Worm (Caenorhabditis elegans) whole organism, L1 larva: ENCODE data around the gene cest-9.1.

Experiments used
- F16B12.6 ChIP-seq: fragments of 150-350 bp; optimal IDR thresholded peaks from 2 replicates; lab custom pipeline; 2014; ENCODE audit warnings: missing biosample characterization, missing genetic modification characterization
- Y116A8C.19 ChIP-seq: sonication (generic microtip); optimal IDR thresholded peaks from 2 replicates; lab custom pipeline; 2016; ENCODE audit warnings: missing compliant biosample characterization, missing genetic modification characterization, borderline replicate concordance
- ama-1 ChIP-seq: fragments of 150-350 bp; optimal IDR thresholded peaks from 2 replicates; lab custom pipeline; 2014
- blmp-1 ChIP-seq: fragments of 150-350 bp; optimal IDR thresholded peaks from 2 replicates; lab custom pipeline; 2014; ENCODE audit warnings: missing biosample characterization, missing genetic modification characterization
- ceh-82 ChIP-seq, 3 experiments: fragments of 150-350 bp in 1 of 3; sonication (generic microtip) in 2 of 3; optimal IDR thresholded peaks; 2 replicates each; lab custom pipeline; 2014 to 2017; ENCODE audit warnings: missing biosample characterization in 3 of 3, missing genetic modification characterization in 3 of 3
- ces-1 ChIP-seq: fragments of 150-350 bp; optimal IDR thresholded peaks from 2 replicates; lab custom pipeline; 2014; ENCODE audit warnings: missing biosample characterization, missing genetic modification reagents, missing genetic modification characterization
- dpl-1 ChIP-seq, 3 experiments: fragments of 150-350 bp in 2 of 3; sonication (generic microtip) in 1 of 3; optimal IDR thresholded peaks; 2 replicates each; lab custom pipeline; 2014 to 2017; ENCODE audit warnings: missing biosample characterization in 3 of 3, missing genetic modification characterization in 3 of 3, missing genetic modification reagents in 3 of 3
- efl-1 ChIP-seq, 4 experiments: fragments of 150-350 bp; optimal IDR thresholded peaks in 3 of 4; peaks in 1 of 4; 1 replicate in 1 of 4; 2 replicates in 3 of 4; lab custom pipeline; 2014; ENCODE audit warnings: missing biosample characterization in 2 of 4, missing genetic modification characterization in 2 of 4, missing genetic modification reagents in 2 of 4
- egl-27 ChIP-seq, 2 experiments: fragments of 150-350 bp in 1 of 2; sonication (generic microtip); optimal IDR thresholded peaks; 3 replicates each; lab custom pipeline; 2017 to 2018; ENCODE audit warnings: missing biosample characterization in 2 of 2, missing genetic modification characterization in 2 of 2, missing genetic modification reagents in 2 of 2
- elt-2 ChIP-seq: sonication (generic microtip); optimal IDR thresholded peaks from 2 replicates; lab custom pipeline; 2016; ENCODE audit warnings: missing genetic modification characterization, mild to moderate bottlenecking, inconsistent platforms, missing compliant biosample characterization, missing genetic modification reagents
- elt-3 ChIP-seq, 6 experiments: fragments of 150-350 bp in 1 of 6; sonication (generic microtip); optimal IDR thresholded peaks; 2 replicates each; lab custom pipeline; 2017 to 2018; ENCODE audit warnings: missing biosample characterization in 6 of 6, missing genetic modification characterization in 6 of 6, inconsistent platforms in 1 of 6
- fkh-4 ChIP-seq: sonication (generic microtip); optimal IDR thresholded peaks from 2 replicates; lab custom pipeline; 2016; ENCODE audit warnings: missing compliant biosample characterization, missing genetic modification characterization, borderline replicate concordance
- fos-1 ChIP-seq: fragments of 150-350 bp; optimal IDR thresholded peaks from 2 replicates; lab custom pipeline; 2014; ENCODE audit warnings: missing biosample characterization, missing genetic modification characterization
- hlh-4 ChIP-seq: sonication (generic microtip); optimal IDR thresholded peaks from 2 replicates; lab custom pipeline; 2016; ENCODE audit warnings: mild to moderate bottlenecking, missing genetic modification characterization, missing compliant biosample characterization
- irx-1 ChIP-seq: sonication (generic microtip); optimal IDR thresholded peaks from 2 replicates; lab custom pipeline; 2016; ENCODE audit warnings: missing genetic modification characterization, missing compliant biosample characterization
- jun-1 ChIP-seq: fragments of 150-350 bp; optimal IDR thresholded peaks from 2 replicates; lab custom pipeline; 2014; ENCODE audit warnings: missing biosample characterization, missing genetic modification reagents, missing genetic modification characterization
- lin-13 ChIP-seq: fragments of 150-350 bp; optimal IDR thresholded peaks from 2 replicates; lab custom pipeline; 2014; ENCODE audit warnings: missing biosample characterization, missing genetic modification reagents, missing genetic modification characterization
- lin-14 ChIP-seq: fragments of 200-800 bp; sonication (Bioruptor generic); optimal IDR thresholded peaks from 2 replicates; lab custom pipeline; 2018; ENCODE audit warnings: mild to moderate bottlenecking, missing genetic modification characterization, moderate library complexity, missing compliant biosample characterization
- lin-15B ChIP-seq: fragments of 150-350 bp; sonication (generic microtip); optimal IDR thresholded peaks from 3 replicates; lab custom pipeline; 2014; ENCODE audit warnings: missing biosample characterization, missing genetic modification characterization
- lin-35 ChIP-seq, 2 experiments: fragments of 150-350 bp; optimal IDR thresholded peaks; 2 replicates each; lab custom pipeline; 2014; ENCODE audit warnings: missing biosample characterization in 2 of 2, missing genetic modification characterization in 2 of 2, missing genetic modification reagents in 2 of 2
- lin-39 ChIP-seq: fragments of 150-350 bp; optimal IDR thresholded peaks from 2 replicates; lab custom pipeline; 2014; ENCODE audit warnings: missing biosample characterization, missing genetic modification reagents, missing genetic modification characterization
- lsy-2 ChIP-seq, 2 experiments: fragments of 150-350 bp; optimal IDR thresholded peaks; 2 replicates each; lab custom pipeline; 2014; ENCODE audit warnings: missing biosample characterization in 2 of 2, missing genetic modification characterization in 2 of 2
- mdl-1 ChIP-seq, 2 experiments: fragments of 150-350 bp; optimal IDR thresholded peaks; 2 replicates each; lab custom pipeline; 2014 to 2017; ENCODE audit warnings: missing biosample characterization in 2 of 2, missing genetic modification characterization in 2 of 2, inconsistent platforms in 1 of 2
- mef-2 ChIP-seq: fragments of 150-350 bp; optimal IDR thresholded peaks from 2 replicates; lab custom pipeline; 2014; ENCODE audit warnings: missing biosample characterization, missing genetic modification characterization
- mep-1 ChIP-seq: fragments of 150-350 bp; optimal IDR thresholded peaks from 2 replicates; lab custom pipeline; 2014; ENCODE audit warnings: missing biosample characterization, missing genetic modification characterization
- nhr-20 ChIP-seq: sonication (generic microtip); optimal IDR thresholded peaks from 2 replicates; lab custom pipeline; 2016; ENCODE audit warnings: mild to moderate bottlenecking, missing genetic modification characterization, missing compliant biosample characterization
- nhr-237 ChIP-seq: fragments of 150-350 bp; optimal IDR thresholded peaks from 2 replicates; lab custom pipeline; 2014; ENCODE audit warnings: missing biosample characterization, missing genetic modification characterization
- nhr-28 ChIP-seq: fragments of 150-350 bp; optimal IDR thresholded peaks from 2 replicates; lab custom pipeline; 2014; ENCODE audit warnings: missing biosample characterization, missing genetic modification characterization
- nhr-47 ChIP-seq: sonication (generic microtip); optimal IDR thresholded peaks from 2 replicates; lab custom pipeline; 2016; ENCODE audit warnings: mild to moderate bottlenecking, missing genetic modification characterization, moderate library complexity, missing compliant biosample characterization
- nhr-71 ChIP-seq: sonication (generic microtip); optimal IDR thresholded peaks from 2 replicates; lab custom pipeline; 2016; ENCODE audit warnings: mild to moderate bottlenecking, missing genetic modification characterization, moderate library complexity, missing compliant biosample characterization
- nhr-85 ChIP-seq: sonication (generic microtip); peaks from one replicate; lab custom pipeline; 2016; ENCODE audit warnings: missing genetic modification characterization, inconsistent platforms, missing compliant biosample characterization
- nhr-90 ChIP-seq: sonication (generic microtip); optimal IDR thresholded peaks from 2 replicates; lab custom pipeline; 2016; ENCODE audit warnings: mild to moderate bottlenecking, missing genetic modification characterization, missing compliant biosample characterization; ENCODE audit not compliant: poor library complexity
- pag-3 ChIP-seq: sonication (generic microtip); optimal IDR thresholded peaks from 2 replicates; lab custom pipeline; 2017; ENCODE audit warnings: missing genetic modification characterization, mild to moderate bottlenecking, missing compliant biosample characterization, antibody characterized with exemption, borderline replicate concordance; ENCODE audit not compliant: insufficient read depth
- pqm-1 ChIP-seq: sonication (generic microtip); optimal IDR thresholded peaks from 3 replicates; lab custom pipeline; 2017; ENCODE audit warnings: missing biosample characterization, missing genetic modification characterization
- rnt-1 ChIP-seq: sonication (generic microtip); optimal IDR thresholded peaks from 2 replicates; lab custom pipeline; 2016; ENCODE audit warnings: mild to moderate bottlenecking, missing genetic modification characterization, moderate library complexity, missing compliant biosample characterization
- skn-1 ChIP-seq: fragments of 150-350 bp; optimal IDR thresholded peaks from 2 replicates; lab custom pipeline; 2014; ENCODE audit warnings: missing biosample characterization, missing genetic modification characterization
- snu-23 ChIP-seq: sonication (generic microtip); optimal IDR thresholded peaks from 2 replicates; lab custom pipeline; 2016; ENCODE audit warnings: missing genetic modification characterization, missing compliant biosample characterization
- sptf-1 ChIP-seq: fragments of 150-350 bp; optimal IDR thresholded peaks from 2 replicates; lab custom pipeline; 2014; ENCODE audit warnings: missing biosample characterization, missing genetic modification characterization
- sup-37 ChIP-seq: fragments of 200-800 bp; sonication (Bioruptor generic); optimal IDR thresholded peaks from 2 replicates; lab custom pipeline; 2018; ENCODE audit warnings: mild to moderate bottlenecking, missing genetic modification characterization, missing compliant biosample characterization
- tbx-2 ChIP-seq: sonication (generic microtip); optimal IDR thresholded peaks from 2 replicates; lab custom pipeline; 2016; ENCODE audit warnings: missing genetic modification characterization, missing compliant biosample characterization
- vab-15 ChIP-seq: sonication (generic microtip); optimal IDR thresholded peaks from 2 replicates; lab custom pipeline; 2017; ENCODE audit warnings: missing genotype, mild to moderate bottlenecking, missing genetic modification characterization, missing compliant biosample characterization
- xbp-1 ChIP-seq: sonication (generic microtip); optimal IDR thresholded peaks from 2 replicates; lab custom pipeline; 2016; ENCODE audit warnings: missing genetic modification characterization, missing compliant biosample characterization
- ztf-11 ChIP-seq, 2 experiments: sonication (generic microtip); optimal IDR thresholded peaks; 2 replicates each; lab custom pipeline; 2016 to 2017; ENCODE audit warnings: missing genetic modification characterization in 2 of 2, missing biosample characterization in 1 of 2, missing compliant biosample characterization in 1 of 2
- ztf-4 ChIP-seq: fragments of 150-350 bp; optimal IDR thresholded peaks from 2 replicates; lab custom pipeline; 2014; ENCODE audit warnings: missing biosample characterization, missing genetic modification characterization

cest-9.1 gene

DNA sequence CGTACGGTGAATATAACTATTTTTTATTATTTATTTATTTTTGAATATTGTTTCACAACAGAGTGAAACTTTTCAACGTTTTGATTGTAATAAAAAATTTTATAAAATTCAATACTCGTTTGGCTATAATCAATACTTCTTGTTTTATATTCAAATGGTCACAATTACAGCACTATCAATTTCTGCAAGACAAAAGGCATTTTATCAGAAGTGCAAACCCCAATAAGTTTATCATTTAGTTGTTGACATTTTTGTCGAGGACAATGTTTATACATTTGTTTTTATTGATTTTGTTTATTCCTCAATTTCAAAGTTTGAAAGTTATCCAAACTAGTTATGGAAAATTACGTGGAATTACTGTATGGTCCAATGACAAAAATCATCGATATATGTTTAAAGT is at the start of gene cest-9.1:
Gene cest-9.1, plus strand, starts transcription at position 213 of the 400 bp plus-strand sequence.
- TF ChIP-seq jun-1 (tag; lab: Kevin White, UChicago), result no peak
- TF ChIP-seq lin-14 (GFP tag; lab: Kevin White, UChicago), result no peak
- no peak for TF ChIP-seq nhr-71 (tag; lab: Kevin White, UChicago)
- TF ChIP-seq elt-2 (tag; lab: Kevin White, UChicago), result peak; percentile 23
- no peak for TF ChIP-seq efl-1 (optimal IDR thresholded peaks at IDR 0.05; lab: Kevin White, UChicago)
- TF ChIP-seq efl-1 (GFP tag; optimal IDR thresholded peaks at IDR 0.05 in 1 of 2; lab: Kevin White, UChicago), result peak in 1 of 2 experiments; percentile 32

DNA sequence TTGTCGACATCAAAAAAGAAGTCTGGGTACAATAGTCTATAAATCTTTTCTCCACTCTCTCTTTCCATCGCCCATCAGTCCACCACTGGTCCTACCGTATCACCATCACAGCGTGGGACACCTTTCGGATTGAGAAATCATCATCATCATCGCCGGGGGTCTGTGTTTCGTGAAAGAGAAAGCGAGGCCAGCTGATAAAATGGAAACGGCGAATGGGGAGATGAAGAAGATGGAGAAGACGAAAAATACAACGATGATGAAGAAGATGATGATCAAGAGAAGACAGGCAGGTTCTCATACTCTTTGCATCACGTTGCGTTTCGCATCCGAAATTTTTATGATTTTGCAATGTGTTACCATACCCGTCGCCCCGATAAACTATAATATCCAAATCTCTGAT is 49.6 kb upstream of the cest-9.1 start:
- TF ChIP-seq lin-35 (GFP tag; optimal IDR thresholded peaks at IDR 0.05; lab: Kevin White, UChicago), result peak in 1 of 2 experiments; percentile 1
- no peak for TF ChIP-seq F16B12.6 (tag; lab: Kevin White, UChicago)
- no peak for TF ChIP-seq tbx-2
- TF ChIP-seq sup-37 (GFP tag; lab: Kevin White, UChicago), result no peak
- TF ChIP-seq ceh-82 (tag; optimal IDR thresholded peaks at IDR 0.05; lab: Kevin White, UChicago), result no peak
- TF ChIP-seq dpl-1 (GFP tag; optimal IDR thresholded peaks at IDR 0.05; lab: Kevin White, UChicago), result peak in 1 of 3 experiments; percentile 3
- no peak for TF ChIP-seq nhr-28 (tag; lab: Kevin White, UChicago)
- no peak for TF ChIP-seq pag-3
- peak in 1 of 2 experiments; percentile 24 for TF ChIP-seq mdl-1 (tag; optimal IDR thresholded peaks at IDR 0.05; lab: Kevin White, UChicago)
- peak; percentile 2 for TF ChIP-seq nhr-47
- peak; percentile 74 for TF ChIP-seq mep-1 (tag; lab: Kevin White, UChicago)
- TF ChIP-seq lsy-2 (tag; optimal IDR thresholded peaks at IDR 0.05; lab: Kevin White, UChicago), result peak in 1 of 2 experiments; percentile 54
- no peak for TF ChIP-seq ces-1 (GFP tag; lab: Kevin White, UChicago)
- TF ChIP-seq irx-1 (tag; lab: Kevin White, UChicago), result peak; percentile 11
- TF ChIP-seq fkh-4 (tag; lab: Kevin White, UChicago), result no peak
- no peak for TF ChIP-seq hlh-4
- TF ChIP-seq nhr-71 (tag; lab: Kevin White, UChicago), result peak; percentile 61
- peak; percentile 99 for TF ChIP-seq blmp-1 (tag; lab: Kevin White, UChicago)
- no peak for TF ChIP-seq egl-27 (tag; optimal IDR thresholded peaks at IDR 0.05; lab: Kevin White, UChicago)
- peak in 1 of 6 experiments; percentile 15 for TF ChIP-seq elt-3 (tag; optimal IDR thresholded peaks at IDR 0.05; lab: Kevin White, UChicago)
- TF ChIP-seq vab-15 (tag; lab: Kevin White, UChicago), result no peak
- no peak for TF ChIP-seq Y116A8C.19 (tag; lab: Kevin White, UChicago)
- TF ChIP-seq lin-15B, result no peak
- TF ChIP-seq nhr-237 (tag; lab: Kevin White, UChicago), result no peak
- TF ChIP-seq skn-1, result peak; percentile 68
- TF ChIP-seq nhr-90 (tag; lab: Kevin White, UChicago), result peak; percentile 50
- TF ChIP-seq xbp-1 (tag; lab: Kevin White, UChicago), result no peak
- TF ChIP-seq lin-39 (tag; lab: Kevin White, UChicago), result no peak
- TF ChIP-seq pqm-1 (tag; lab: Kevin White, UChicago), result no peak
- no peak for TF ChIP-seq ztf-11 (tag; optimal IDR thresholded peaks at IDR 0.05; lab: Kevin White, UChicago)
- TF ChIP-seq nhr-85 (tag; lab: Kevin White, UChicago), result peak; percentile 83
- TF ChIP-seq nhr-20, result peak; percentile 61
- TF ChIP-seq rnt-1 (tag; lab: Kevin White, UChicago), result peak; percentile 30
- no peak for TF ChIP-seq fos-1 (tag; lab: Kevin White, UChicago)
- TF ChIP-seq ama-1, result no peak
- TF ChIP-seq mef-2 (tag; lab: Kevin White, UChicago), result no peak
- TF ChIP-seq snu-23 (GFP tag; lab: Kevin White, UChicago), result peak; percentile 52
- TF ChIP-seq lin-13, result peak; percentile 13
- TF ChIP-seq ztf-4 (tag; lab: Kevin White, UChicago), result peak; percentile 50
- no peak for TF ChIP-seq sptf-1 (tag; lab: Kevin White, UChicago)
- peak; percentile 35 for TF ChIP-seq lin-14 (GFP tag; lab: Kevin White, UChicago)
